Worm (Caenorhabditis elegans) whole organism, early embryonic: Measurements from ENCODE around the gene Y70G10A.4.

Experiments
- B0310.2 ChIP-seq: sonication (generic microtip); optimal IDR thresholded peaks from 2 replicates; lab custom pipeline; 2016; ENCODE audit warnings: mild to moderate bottlenecking, missing genetic modification characterization, missing compliant biosample characterization
- F13C5.2 ChIP-seq: sonication (generic microtip); optimal IDR thresholded peaks from 2 replicates; lab custom pipeline; 2017; ENCODE audit warnings: mild to moderate bottlenecking, missing genetic modification characterization, inconsistent platforms, missing compliant biosample characterization
- aly-1 ChIP-seq: sonication (generic microtip); optimal IDR thresholded peaks from 2 replicates; lab custom pipeline; 2016; ENCODE audit warnings: missing genetic modification characterization, missing compliant biosample characterization
- ama-1 ChIP-seq: fragments of 150-350 bp; optimal IDR thresholded peaks from 2 replicates; lab custom pipeline; 2014
- ceh-13 ChIP-seq: fragments of 200-800 bp; sonication (Bioruptor generic); optimal IDR thresholded peaks from 2 replicates; lab custom pipeline; 2018; ENCODE audit warnings: mild to moderate bottlenecking, missing genetic modification characterization, missing compliant biosample characterization
- ceh-36 ChIP-seq: sonication (generic microtip); optimal IDR thresholded peaks from 2 replicates; lab custom pipeline; 2016; ENCODE audit warnings: missing genetic modification characterization, inconsistent platforms, missing compliant biosample characterization
- flt-1 ChIP-seq: fragments of 200-800 bp; sonication (Bioruptor generic); IDR thresholded peaks from 2 replicates; pipeline ENCODE4 v1.3.6; 2022; ENCODE audit warnings: missing genetic modification characterization, missing compliant biosample characterization
- hnd-1 ChIP-seq: sonication (generic microtip); optimal IDR thresholded peaks from 2 replicates; lab custom pipeline; 2016; ENCODE audit warnings: missing genetic modification characterization, missing compliant biosample characterization
- pes-1 ChIP-seq: fragments of 200-800 bp; sonication (Bioruptor generic); IDR thresholded peaks from 2 replicates; pipeline ENCODE4 v1.3.6; 2022; ENCODE audit warnings: missing genetic modification reagents, missing genetic modification characterization, missing compliant biosample characterization
- scrt-1 ChIP-seq: fragments of 200-800 bp; sonication (Bioruptor generic); IDR thresholded peaks from 2 replicates; pipeline ENCODE4 v1.3.6; 2022; ENCODE audit warnings: missing genetic modification characterization, missing compliant biosample characterization
- sea-1 ChIP-seq: fragments of 200-800 bp; sonication (Bioruptor generic); conservative IDR thresholded peaks from 2 replicates; pipeline ENCODE4 v1.3.6; 2022; ENCODE audit warnings: missing genetic modification characterization, missing compliant biosample characterization
- tbx-11 ChIP-seq: fragments of 200-800 bp; sonication (Bioruptor generic); IDR thresholded peaks from 2 replicates; pipeline ENCODE4 v1.3.6; 2022; ENCODE audit warnings: missing genetic modification characterization, missing compliant biosample characterization

DNA sequence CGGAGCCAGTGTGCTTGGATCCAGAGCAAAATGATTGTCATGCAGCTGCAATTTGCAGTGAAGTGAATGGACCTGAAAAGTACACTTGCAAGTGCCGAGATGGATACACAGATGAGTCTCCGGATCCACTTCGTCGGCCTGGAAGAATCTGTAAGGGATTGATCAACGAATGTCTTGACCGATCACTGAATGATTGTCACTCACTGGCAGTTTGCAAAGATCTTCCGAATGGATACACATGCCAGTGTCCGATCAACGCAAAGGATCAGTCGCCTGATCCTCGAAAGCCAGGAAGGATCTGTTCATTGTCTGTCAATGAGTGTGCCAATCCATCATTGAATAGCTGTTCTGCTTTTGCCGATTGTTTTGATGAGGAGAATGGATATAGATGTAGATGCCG is 42.5 kb upstream of the Y70G10A.4 start:
- TF ChIP-seq F13C5.2 (tag; lab: Kevin White, UChicago) (no peak), ama-1 (no peak), sea-1 (no peak), ceh-13 (GFP tag; lab: Kevin White, UChicago) (no peak), pes-1 (GFP tag; lab: Robert Waterston, UW) (no peak), flt-1 (no peak), scrt-1 (GFP tag; lab: Robert Waterston, UW) (no peak), ceh-36 (no peak), aly-1 (no peak), B0310.2 (tag; lab: Kevin White, UChicago) (no peak), hnd-1 (tag; lab: Kevin White, UChicago) (no peak), tbx-11 (no peak)
